Fruit fly (Drosophila melanogaster): ENCODE results near the gene Npc2h.

Gene Npc2h

dm6 chr3R:30761140-30761539 lies 15.1 kb upstream of the Npc2h start (continued):
- peak; percentile 52 for TF ChIP-seq zen (tag; optimal IDR thresholded peaks at IDR 0.05)
- peak; percentile 90 for TF ChIP-seq pros (GFP tag; optimal IDR thresholded peaks at IDR 0.05)
- TF ChIP-seq eve (GFP tag; optimal IDR thresholded peaks at IDR 0.05) = peak in 1 of 2 experiments; percentile 70
- no peak for TF ChIP-seq p53 (GFP tag; optimal IDR thresholded peaks at IDR 0.05)
- TF ChIP-seq CG14441 (GFP tag; IDR thresholded peaks at IDR 0.05) = no peak
- TF ChIP-seq Kr (GFP tag; optimal IDR thresholded peaks at IDR 0.05) = peak; percentile 31
- TF ChIP-seq bigmax (GFP tag; optimal IDR thresholded peaks at IDR 0.05) = no peak
- peak; percentile 7; the same call in 1 of the 2 replicates for TF ChIP-seq slbo (GFP tag; IDR thresholded peaks at IDR 0.05)
- no peak for TF ChIP-seq CG4328 (GFP tag; optimal IDR thresholded peaks at IDR 0.05)
- no peak for TF ChIP-seq nom (GFP tag; optimal IDR thresholded peaks at IDR 0.05)
- TF ChIP-seq twi (tag; optimal IDR thresholded peaks at IDR 0.05) = peak; percentile 15
- TF ChIP-seq CG17359 (tag; optimal IDR thresholded peaks at IDR 0.05) = peak; percentile 55
- TF ChIP-seq CG10979 (tag; optimal IDR thresholded peaks at IDR 0.05) = peak; percentile 80
- TF ChIP-seq dati (GFP tag; IDR thresholded peaks at IDR 0.05) = no peak
- TF ChIP-seq CG13287 (GFP tag; IDR thresholded peaks at IDR 0.05; ENCODE audit: partially characterized antibody) = no peak
- no peak for TF ChIP-seq fd64A (GFP tag; optimal IDR thresholded peaks at IDR 0.05)
- TF ChIP-seq ac (GFP tag; optimal IDR thresholded peaks at IDR 0.05) = peak; percentile 21
- TF ChIP-seq sd (tag; optimal IDR thresholded peaks at IDR 0.05) = no peak
- no peak for TF ChIP-seq her (GFP tag; optimal IDR thresholded peaks at IDR 0.05)
- TF ChIP-seq klu (GFP tag; IDR thresholded peaks at IDR 0.05) = no peak
- no peak for TF ChIP-seq zf30C (GFP tag; optimal IDR thresholded peaks at IDR 0.05)
- TF ChIP-seq dimm (GFP tag; IDR thresholded peaks at IDR 0.05) = no peak
- no peak for TF ChIP-seq ranshi (GFP tag; IDR thresholded peaks at IDR 0.05)
- peak; percentile 35 for TF ChIP-seq CG10462 (GFP tag; optimal IDR thresholded peaks at IDR 0.05)
- peak; percentile 62; the same call in 2 of the 3 replicates for TF ChIP-seq CG17361 (GFP tag; IDR thresholded peaks at IDR 0.05)
- TF ChIP-seq caup (GFP tag; optimal IDR thresholded peaks at IDR 0.05; ENCODE audit: severe bottlenecking) = no peak
- peak; percentile 56; the same call in 1 of the 2 replicates for TF ChIP-seq sens-2 (GFP tag; IDR thresholded peaks at IDR 0.05)
- peak; percentile 13 for TF ChIP-seq Usf (GFP tag; optimal IDR thresholded peaks at IDR 0.05)
- no peak for TF ChIP-seq HmgD (GFP tag; optimal IDR thresholded peaks at IDR 0.05)
- TF ChIP-seq sens (GFP tag) = peak; percentile 95
- TF ChIP-seq dpn (GFP tag; optimal IDR thresholded peaks at IDR 0.05) = peak; percentile 19 to 27
- TF ChIP-seq dmrt11E (tag; optimal IDR thresholded peaks at IDR 0.05) = peak; percentile 77
- no peak for TF ChIP-seq CG12769 (tag; optimal IDR thresholded peaks at IDR 0.05)
- peak; percentile 81 for TF ChIP-seq Xrp1 (GFP tag; IDR thresholded peaks at IDR 0.05)
- peak; percentile 51; the same call in 1 of the 3 replicates for TF ChIP-seq otp (GFP tag; IDR thresholded peaks at IDR 0.05)
- peak; percentile 47 for TF ChIP-seq CG17385 (GFP tag; optimal IDR thresholded peaks at IDR 0.05)
- TF ChIP-seq hth (optimal IDR thresholded peaks at IDR 0.05) = no peak
- TF ChIP-seq stc (GFP tag; IDR thresholded peaks at IDR 0.05) = peak; percentile 46
- TF ChIP-seq CG4854 (GFP tag; optimal IDR thresholded peaks at IDR 0.05) = no peak
- TF ChIP-seq trem (tag; optimal IDR thresholded peaks at IDR 0.05) = peak; percentile 57
- TF ChIP-seq NK7.1 (GFP tag; optimal IDR thresholded peaks at IDR 0.05) = no peak
- no peak for TF ChIP-seq CG9876 (GFP tag; optimal IDR thresholded peaks at IDR 0.05)
- TF ChIP-seq Nf-YA (GFP tag; IDR thresholded peaks at IDR 0.05) = no peak
- no peak for TF ChIP-seq inv (GFP tag; IDR thresholded peaks at IDR 0.05; ENCODE audit: partially characterized antibody)
- TF ChIP-seq wdn (GFP tag; IDR thresholded peaks at IDR 0.05) = no peak
- peak; percentile 37 for TF ChIP-seq org-1 (GFP tag; optimal IDR thresholded peaks at IDR 0.05)
- 0 out of 2 replicates have a peak, but pooled peaks have one; percentile 44 for TF ChIP-seq ttk (GFP tag; IDR thresholded peaks at IDR 0.05)
- no peak for TF ChIP-seq CG14965 (GFP tag; optimal IDR thresholded peaks at IDR 0.05; ENCODE audit: borderline replicate concordance)
- TF ChIP-seq BEAF-32 (GFP tag; optimal IDR thresholded peaks at IDR 0.05) = no peak
- TF ChIP-seq Max (GFP tag; optimal IDR thresholded peaks at IDR 0.05) = peak; percentile 27
- TF ChIP-seq toy (GFP tag; IDR thresholded peaks at IDR 0.05) = no peak
- no peak for TF ChIP-seq CG15073 (GFP tag; optimal IDR thresholded peaks at IDR 0.05)

All from whole organism, embryonic.